Worm (Caenorhabditis elegans) whole organism, late embryonic: ENCODE results near the gene srj-10.

Source experiments
- C38D4.7 ChIP-seq: fragments of 200-800 bp; sonication (Bioruptor generic); optimal IDR thresholded peaks from 2 replicates; lab custom pipeline; 2018; ENCODE audit warnings: mild to moderate bottlenecking, missing genetic modification characterization, moderate library complexity, missing compliant biosample characterization
- F13H6.1 ChIP-seq: sonication (generic microtip); optimal IDR thresholded peaks from 2 replicates; lab custom pipeline; 2016; ENCODE audit warnings: missing genetic modification characterization, missing compliant biosample characterization
- K09A11.1 ChIP-seq: sonication (generic microtip); optimal IDR thresholded peaks from 2 replicates; lab custom pipeline; 2017; ENCODE audit warnings: antibody characterized with exemption, mild to moderate bottlenecking, missing genetic modification characterization, missing compliant biosample characterization; ENCODE audit not compliant: insufficient read depth
- ama-1 ChIP-seq: fragments of 150-350 bp; optimal IDR thresholded peaks from 2 replicates; lab custom pipeline; 2014
- ceh-18 ChIP-seq: sonication (generic microtip); optimal IDR thresholded peaks from 2 replicates; lab custom pipeline; 2016; ENCODE audit warnings: missing genetic modification characterization, missing compliant biosample characterization
- ceh-19 ChIP-seq: fragments of 200-800 bp; sonication (Bioruptor generic); optimal IDR thresholded peaks from 2 replicates; lab custom pipeline; 2018; ENCODE audit warnings: mild to moderate bottlenecking, missing genetic modification characterization, missing compliant biosample characterization
- ceh-24 ChIP-seq: sonication (generic microtip); optimal IDR thresholded peaks from 2 replicates; lab custom pipeline; 2016; ENCODE audit warnings: mild to moderate bottlenecking, missing genetic modification characterization, missing compliant biosample characterization
- ceh-30 ChIP-seq: fragments of 150-350 bp; optimal IDR thresholded peaks from 2 replicates; lab custom pipeline; 2014; ENCODE audit warnings: missing biosample characterization, missing genetic modification characterization
- ceh-48 ChIP-seq: sonication (generic microtip); optimal IDR thresholded peaks from 2 replicates; lab custom pipeline; 2016; ENCODE audit warnings: missing genetic modification characterization, inconsistent platforms, missing compliant biosample characterization
- ceh-9 ChIP-seq: sonication (generic microtip); optimal IDR thresholded peaks from 2 replicates; lab custom pipeline; 2016; ENCODE audit warnings: mild to moderate bottlenecking, missing genetic modification characterization, inconsistent platforms, missing compliant biosample characterization
- dve-1 ChIP-seq: sonication (generic microtip); optimal IDR thresholded peaks from 2 replicates; lab custom pipeline; 2017; ENCODE audit warnings: antibody characterized with exemption, mild to moderate bottlenecking, missing genetic modification characterization, missing compliant biosample characterization
- elt-2 ChIP-seq: sonication (generic microtip); optimal IDR thresholded peaks from 2 replicates; lab custom pipeline; 2016; ENCODE audit warnings: missing genetic modification reagents, missing genetic modification characterization, missing compliant biosample characterization
- elt-4 ChIP-seq: sonication (generic microtip); optimal IDR thresholded peaks from 2 replicates; lab custom pipeline; 2016; ENCODE audit warnings: missing genetic modification characterization, missing compliant biosample characterization
- ets-4 ChIP-seq: sonication (generic microtip); optimal IDR thresholded peaks from 2 replicates; lab custom pipeline; 2016; ENCODE audit warnings: missing genetic modification characterization, missing compliant biosample characterization
- eyg-1 ChIP-seq: sonication (generic microtip); optimal IDR thresholded peaks from 2 replicates; lab custom pipeline; 2016; ENCODE audit warnings: missing genotype, missing genetic modification characterization, missing compliant biosample characterization
- fax-1 ChIP-seq: sonication (generic microtip); optimal IDR thresholded peaks from 2 replicates; lab custom pipeline; 2016; ENCODE audit warnings: missing genotype, missing genetic modification characterization, missing compliant biosample characterization
- fkh-10 ChIP-seq: fragments of 150-350 bp; optimal IDR thresholded peaks from 2 replicates; lab custom pipeline; 2014; ENCODE audit warnings: missing biosample characterization, missing genetic modification reagents, missing genetic modification characterization
- fkh-6 ChIP-seq: sonication (generic microtip); optimal IDR thresholded peaks from 2 replicates; lab custom pipeline; 2016; ENCODE audit warnings: missing genetic modification characterization, missing compliant biosample characterization
- hlh-15 ChIP-seq: sonication (generic microtip); optimal IDR thresholded peaks from 2 replicates; lab custom pipeline; 2016; ENCODE audit warnings: missing genetic modification characterization, missing compliant biosample characterization
- hlh-30 ChIP-seq: sonication (generic microtip); optimal IDR thresholded peaks from 2 replicates; lab custom pipeline; 2017; ENCODE audit warnings: antibody characterized with exemption, missing genetic modification characterization, missing compliant biosample characterization; ENCODE audit not compliant: insufficient read depth
- hlh-6 ChIP-seq: sonication (generic microtip); optimal IDR thresholded peaks from 2 replicates; lab custom pipeline; 2016; ENCODE audit warnings: missing genotype, missing genetic modification characterization, missing compliant biosample characterization
- hlh-8 ChIP-seq: sonication (generic microtip); optimal IDR thresholded peaks from 2 replicates; lab custom pipeline; 2016; ENCODE audit warnings: missing genotype, missing genetic modification characterization, missing compliant biosample characterization
- lim-6 ChIP-seq: sonication (generic microtip); optimal IDR thresholded peaks from 2 replicates; lab custom pipeline; 2016; ENCODE audit warnings: missing genetic modification characterization, missing compliant biosample characterization
- lin-11 ChIP-seq: fragments of 200-800 bp; sonication (Bioruptor generic); optimal IDR thresholded peaks from 2 replicates; lab custom pipeline; 2018; ENCODE audit warnings: mild to moderate bottlenecking, missing genetic modification characterization, missing compliant biosample characterization
- mec-3 ChIP-seq: sonication (generic microtip); optimal IDR thresholded peaks from 2 replicates; lab custom pipeline; 2016; ENCODE audit warnings: borderline replicate concordance, missing genetic modification characterization, missing compliant biosample characterization
- nfya-1 ChIP-seq: sonication (generic microtip); optimal IDR thresholded peaks from 2 replicates; lab custom pipeline; 2017; ENCODE audit warnings: missing genetic modification characterization, mild to moderate bottlenecking, missing compliant biosample characterization, antibody characterized with exemption, moderate library complexity
- nhr-11 ChIP-seq: fragments of 150-350 bp; optimal IDR thresholded peaks from 2 replicates; lab custom pipeline; 2014; ENCODE audit warnings: missing biosample characterization, missing genetic modification characterization
- nhr-232 ChIP-seq: sonication (generic microtip); optimal IDR thresholded peaks from 2 replicates; lab custom pipeline; 2016; ENCODE audit warnings: missing genetic modification characterization, missing compliant biosample characterization
- odd-2 ChIP-seq: sonication (generic microtip); optimal IDR thresholded peaks from 2 replicates; lab custom pipeline; 2017; ENCODE audit warnings: antibody characterized with exemption, mild to moderate bottlenecking, missing genetic modification characterization, missing compliant biosample characterization
- pat-9 ChIP-seq: fragments of 200-800 bp; sonication (Bioruptor generic); optimal IDR thresholded peaks from 2 replicates; lab custom pipeline; 2018; ENCODE audit warnings: mild to moderate bottlenecking, missing genetic modification characterization, moderate library complexity, missing compliant biosample characterization
- pha-2 ChIP-seq: sonication (generic microtip); optimal IDR thresholded peaks from 2 replicates; lab custom pipeline; 2017; ENCODE audit warnings: mild to moderate bottlenecking, missing genetic modification characterization, missing compliant biosample characterization
- pha-4 ChIP-seq: fragments of 150-350 bp; optimal IDR thresholded peaks from 2 replicates; lab custom pipeline; 2018; ENCODE audit warnings: missing biosample characterization, missing genetic modification reagents, missing genetic modification characterization
- ref-2 ChIP-seq: sonication (generic microtip); optimal IDR thresholded peaks from 2 replicates; lab custom pipeline; 2016; ENCODE audit warnings: missing genetic modification characterization, missing compliant biosample characterization
- rnt-1 ChIP-seq: sonication (generic microtip); optimal IDR thresholded peaks from 2 replicates; lab custom pipeline; 2016; ENCODE audit warnings: missing genetic modification characterization, missing compliant biosample characterization
- sdc-2 ChIP-seq: sonication (generic microtip); optimal IDR thresholded peaks from 2 replicates; lab custom pipeline; 2016; ENCODE audit warnings: missing genotype, missing genetic modification characterization, missing compliant biosample characterization
- sox-4 ChIP-seq: sonication (generic microtip); optimal IDR thresholded peaks from 2 replicates; lab custom pipeline; 2017; ENCODE audit warnings: mild to moderate bottlenecking, missing genetic modification characterization, inconsistent platforms, missing compliant biosample characterization
- syd-9 ChIP-seq: sonication (generic microtip); optimal IDR thresholded peaks from 2 replicates; lab custom pipeline; 2016; ENCODE audit warnings: mild to moderate bottlenecking, missing genetic modification characterization, moderate library complexity, missing compliant biosample characterization
- unc-3 ChIP-seq, 2 experiments: fragments of 200-800 bp in 1 of 2; sonication (Bioruptor generic) in 1 of 2; sonication (generic microtip) in 1 of 2; conservative IDR thresholded peaks in 1 of 2; optimal IDR thresholded peaks in 1 of 2; 2 replicates each; pipeline versions ENCODE4 v1.3.6 to Lab custom; 2016 to 2022; ENCODE audit warnings: missing compliant biosample characterization in 2 of 2, missing genetic modification characterization in 2 of 2, missing genetic modification reagents in 1 of 2
- unc-42 ChIP-seq: sonication (generic microtip); optimal IDR thresholded peaks from 2 replicates; lab custom pipeline; 2016; ENCODE audit warnings: missing genotype, missing genetic modification characterization, missing compliant biosample characterization
- unc-55 ChIP-seq: sonication (generic microtip); optimal IDR thresholded peaks from 2 replicates; lab custom pipeline; 2017; ENCODE audit warnings: missing biosample characterization, missing genetic modification reagents, missing genetic modification characterization
- ztf-16 ChIP-seq: sonication (generic microtip); optimal IDR thresholded peaks from 2 replicates; lab custom pipeline; 2017; ENCODE audit warnings: missing genetic modification characterization, missing compliant biosample characterization

Gene srj-10

ce11 chrV:16057010-16057463, 16.7 kb downstream of the srj-10 start, which contains the start of gene F14H3.5:
Gene F14H3.5 (minus strand): TSS chrV:16057060.
- no peak for TF ChIP-seq ets-4 (tag; lab: Kevin White, UChicago)
- no peak for TF ChIP-seq sox-4
- no peak for TF ChIP-seq ceh-19 (GFP tag; lab: Kevin White, UChicago)
- no peak for TF ChIP-seq odd-2 (tag; lab: Kevin White, UChicago)
- no peak for TF ChIP-seq dve-1 (tag; lab: Kevin White, UChicago)
- TF ChIP-seq fkh-6 (tag; lab: Kevin White, UChicago), result no peak
- no peak for TF ChIP-seq F13H6.1 (tag; lab: Kevin White, UChicago)
- TF ChIP-seq sdc-2, result no peak
- TF ChIP-seq ceh-18 (tag; lab: Kevin White, UChicago), result no peak
- TF ChIP-seq unc-42 (tag; lab: Kevin White, UChicago), result no peak
- TF ChIP-seq ref-2 (tag; lab: Kevin White, UChicago), result no peak
- TF ChIP-seq hlh-15 (tag; lab: Kevin White, UChicago), result no peak
- TF ChIP-seq hlh-30, result no peak

ce11 chrV:16055031-16055430, 18.7 kb downstream of the srj-10 start, which contains the start of gene F14H3.4:
Gene F14H3.4 (minus strand): TSS chrV:16055072.
- TF ChIP-seq elt-4 (tag; lab: Kevin White, UChicago), result no peak
- TF ChIP-seq ceh-48 (tag; lab: Kevin White, UChicago), result no peak
- no peak for TF ChIP-seq dve-1 (tag; lab: Kevin White, UChicago)
- no peak for TF ChIP-seq ztf-16

- TF ChIP-seq lin-11 (tag; lab: Kevin White, UChicago) (no peak), hlh-8 (no peak), pat-9 (tag; lab: Kevin White, UChicago) (no peak), nhr-232 (tag; lab: Kevin White, UChicago) (no peak), nfya-1 (tag; lab: Kevin White, UChicago) (no peak), fax-1 (tag; lab: Kevin White, UChicago) (no peak), fkh-6 (tag; lab: Kevin White, UChicago) (no peak), ceh-24 (no peak), ceh-48 (tag; lab: Kevin White, UChicago) (no peak), dve-1 (tag; lab: Kevin White, UChicago) (no peak)
Observed at ce11 chrV:16053373-16053772, 20.4 kb downstream of the srj-10 start, which contains the start of gene F14H3.3. Gene F14H3.3 (minus strand): TSS chrV:16053473.

ce11 chrV:16049177-16049576, 24.6 kb downstream of the srj-10 start, which contains the start of gene best-12:
Gene best-12 (plus strand): TSS chrV:16049477.
- TF ChIP-seq unc-3 (GFP tag; conservative IDR thresholded peaks at IDR 0.05; lab: Robert Waterston, UW) (no peak), unc-3 (tag; optimal IDR thresholded peaks at IDR 0.05; lab: Kevin White, UChicago) (no peak), ceh-30 (no peak), pha-4 (tag; lab: Kevin White, UChicago) (no peak), syd-9 (tag; lab: Kevin White, UChicago) (no peak), ama-1 (lab: Kevin White, UChicago) (no peak), K09A11.1 (tag; lab: Kevin White, UChicago) (no peak), C38D4.7 (GFP tag; lab: Kevin White, UChicago) (no peak), ceh-48 (tag; lab: Kevin White, UChicago) (no peak), pat-9 (tag; lab: Kevin White, UChicago) (no peak), fkh-10 (GFP tag; lab: Kevin White, UChicago) (no peak)

ce11 chrV:16047508-16047907, 26.2 kb downstream of the srj-10 start, which contains the start of gene str-198:
Gene str-198 (plus strand): TSS chrV:16047808.
- TF ChIP-seq nhr-232 (tag; lab: Kevin White, UChicago) (no peak), syd-9 (tag; lab: Kevin White, UChicago) (no peak), hlh-8 (no peak), nhr-11 (no peak), hlh-15 (tag; lab: Kevin White, UChicago) (no peak), elt-2 (tag; lab: Kevin White, UChicago) (no peak), ets-4 (tag; lab: Kevin White, UChicago) (no peak), dve-1 (tag; lab: Kevin White, UChicago) (no peak), unc-55 (GFP tag; lab: Kevin White, UChicago) (no peak), mec-3 (tag; lab: Kevin White, UChicago) (no peak), rnt-1 (tag; lab: Kevin White, UChicago) (no peak), hlh-6 (tag; lab: Kevin White, UChicago) (no peak), eyg-1 (tag; lab: Kevin White, UChicago) (no peak), ceh-9 (tag; lab: Kevin White, UChicago) (no peak), lim-6 (no peak), pat-9 (tag; lab: Kevin White, UChicago) (no peak), C38D4.7 (GFP tag; lab: Kevin White, UChicago) (no peak), pha-2 (tag; lab: Kevin White, UChicago) (no peak)
